Worm (Caenorhabditis elegans): Measurements from ENCODE around the gene tftc-1.

DNA sequence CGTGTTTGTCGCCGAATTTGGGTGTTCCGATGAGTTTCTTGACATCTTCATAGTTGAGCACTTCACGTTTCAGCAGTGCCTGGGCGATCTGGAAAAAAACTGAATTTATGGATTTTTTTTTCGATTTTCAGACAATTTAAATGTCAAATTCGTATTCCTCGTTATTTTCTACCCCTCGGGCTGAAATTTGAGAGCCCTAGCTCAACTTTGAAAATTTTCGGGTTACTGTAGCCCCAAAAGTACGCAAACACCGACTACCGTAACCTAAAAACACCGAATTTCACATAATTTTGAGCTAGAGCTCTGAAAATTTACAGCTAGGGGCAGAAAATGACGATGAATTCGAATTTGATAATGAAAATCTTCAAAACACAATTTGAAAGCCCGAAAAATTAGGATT, 15.1 kb upstream of the tftc-1 start:
- TF ChIP-seq nhr-237 (tag; optimal IDR thresholded peaks at IDR 0.05) (no peak), lin-15B (tag; optimal IDR thresholded peaks at IDR 0.05) (no peak)

Measured in whole organism, L3 larva.